Fruit fly (Drosophila melanogaster): Measurements from ENCODE around the gene CG3939.

The CG3939 gene

DNA sequence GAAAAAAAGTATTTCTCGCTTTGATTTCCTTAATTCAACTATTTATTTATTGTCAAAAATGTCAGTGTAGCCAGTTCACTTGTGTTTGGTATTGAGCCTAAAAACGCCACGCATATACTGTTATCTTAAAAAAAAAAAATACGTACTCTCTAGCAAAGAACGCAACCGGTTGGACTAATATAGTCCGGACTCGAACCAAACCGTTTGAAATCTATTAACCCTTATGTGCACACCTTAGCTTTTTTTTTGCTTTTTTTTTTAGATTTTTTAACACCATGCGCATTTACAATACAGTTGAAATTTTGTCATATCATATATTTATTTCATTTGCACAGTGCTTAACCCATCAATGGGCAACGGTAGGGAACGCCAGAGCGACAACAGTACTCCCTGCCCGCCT is 1.7 kb upstream of the CG3939 start, which contains the start of gene CG18508 (continued):
- no peak for TF ChIP-seq ss (GFP tag; optimal IDR thresholded peaks at IDR 0.05)
- TF ChIP-seq Gug (GFP tag; IDR thresholded peaks at IDR 0.05) = no peak
- no peak for TF ChIP-seq CG3032 (tag; optimal IDR thresholded peaks at IDR 0.05)
- no peak for TF ChIP-seq CG1621 (tag; optimal IDR thresholded peaks at IDR 0.05)
- TF ChIP-seq eg (GFP tag; IDR thresholded peaks at IDR 0.05) = peak; percentile 42; the same call in 1 of the 3 replicates
- TF ChIP-seq Lpt (GFP tag; optimal IDR thresholded peaks at IDR 0.05) = peak; percentile 3
- TF ChIP-seq CG34406 (GFP tag; optimal IDR thresholded peaks at IDR 0.05) = no peak
- no peak for TF ChIP-seq dac (GFP tag; optimal IDR thresholded peaks at IDR 0.05)
- TF ChIP-seq lz (GFP tag; optimal IDR thresholded peaks at IDR 0.05) = no peak
- no peak for TF ChIP-seq CG11902 (GFP tag; optimal IDR thresholded peaks at IDR 0.05)
- peak; percentile 19 for TF ChIP-seq fkh (GFP tag; optimal IDR thresholded peaks at IDR 0.05)
- peak; percentile 48 for TF ChIP-seq Sox14 (GFP tag; optimal IDR thresholded peaks at IDR 0.05)
- TF ChIP-seq Ets96B (tag; optimal IDR thresholded peaks at IDR 0.05) = no peak
- TF ChIP-seq dsx (GFP tag; optimal IDR thresholded peaks at IDR 0.05; ENCODE audit: poor library complexity, severe bottlenecking) = no peak
- TF ChIP-seq CG3919 (GFP tag; optimal IDR thresholded peaks at IDR 0.05) = peak; percentile 38
- peak; percentile 21 for TF ChIP-seq Smox (GFP tag; optimal IDR thresholded peaks at IDR 0.05)
- TF ChIP-seq Eip75B (GFP tag; optimal IDR thresholded peaks at IDR 0.05) = no peak
- peak; percentile 3 for TF ChIP-seq achi (GFP tag; optimal IDR thresholded peaks at IDR 0.05)
- no peak for TF ChIP-seq Eip78C (GFP tag)
- TF ChIP-seq CG6792 (GFP tag; optimal IDR thresholded peaks at IDR 0.05) = no peak
- TF ChIP-seq topi (GFP tag; optimal IDR thresholded peaks at IDR 0.05) = no peak
- TF ChIP-seq svp (GFP tag) = peak; percentile 64

DNA sequence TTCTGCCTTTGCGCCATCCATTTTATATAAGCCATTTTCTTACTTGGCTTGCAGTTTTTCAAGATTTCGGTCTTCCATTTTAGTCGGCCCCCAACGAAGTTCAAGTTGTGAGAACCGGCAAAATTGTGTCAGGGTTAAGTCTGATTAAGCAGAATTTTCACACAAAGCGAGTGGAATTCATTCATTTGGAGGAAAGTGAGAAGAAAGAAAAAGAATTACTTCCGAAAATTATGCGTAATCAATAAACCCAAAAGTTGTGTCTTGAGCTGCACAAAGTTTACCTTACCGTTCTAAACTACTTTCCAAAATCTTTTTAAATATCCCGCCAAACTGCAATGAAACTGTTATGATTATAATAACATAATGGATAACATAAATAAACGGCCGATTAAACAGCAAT is 444 bp upstream of the CG3939 start, which contains the start of gene Fcp3C:
Gene Fcp3C, minus strand, starts transcription at position 101 of the 400 bp plus-strand sequence.
- TF ChIP-seq eg (GFP tag; IDR thresholded peaks at IDR 0.05) (no peak), svp (GFP tag) (peak; percentile 3), CG6792 (GFP tag; optimal IDR thresholded peaks at IDR 0.05) (no peak), CG8319 (GFP tag; optimal IDR thresholded peaks at IDR 0.05) (no peak)

DNA sequence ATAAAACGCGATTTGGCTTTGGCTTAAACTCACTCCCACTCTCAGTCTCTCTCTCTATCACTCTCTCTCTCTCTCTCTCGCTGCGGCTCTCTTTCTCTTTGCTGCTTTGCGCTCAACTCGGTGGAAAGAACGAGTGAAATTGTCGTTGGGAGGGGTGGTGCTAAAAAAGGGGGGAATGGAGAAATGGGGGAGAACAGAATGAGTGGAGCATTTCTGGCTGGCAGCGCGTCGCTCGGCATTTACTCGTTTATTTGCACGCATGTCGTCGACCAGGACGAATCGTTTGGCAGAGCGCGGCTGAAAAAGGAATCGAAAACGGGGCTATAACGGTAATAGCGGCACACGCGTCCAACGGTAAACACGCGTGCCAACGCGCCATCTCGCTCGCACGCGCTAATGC is 1.4 kb downstream of the CG3939 start, which contains the start of gene dnc:
Gene dnc, plus strand, starts transcription at position 248 of the 400 bp plus-strand sequence.
- TF ChIP-seq esn (GFP tag; optimal IDR thresholded peaks at IDR 0.05) (no peak), Smox (GFP tag; optimal IDR thresholded peaks at IDR 0.05) (no peak), OdsH (GFP tag; optimal IDR thresholded peaks at IDR 0.05) (no peak), CG6808 (GFP tag; optimal IDR thresholded peaks at IDR 0.05) (no peak), Ets21C (GFP tag; optimal IDR thresholded peaks at IDR 0.05) (no peak), CG11902 (GFP tag; optimal IDR thresholded peaks at IDR 0.05) (no peak), CG32006 (GFP tag; optimal IDR thresholded peaks at IDR 0.05) (no peak), dsx (GFP tag; optimal IDR thresholded peaks at IDR 0.05; ENCODE audit: poor library complexity, severe bottlenecking) (no peak), Hr39 (GFP tag; optimal IDR thresholded peaks at IDR 0.05) (no peak), Sox102F (GFP tag; optimal IDR thresholded peaks at IDR 0.05) (no peak), topi (GFP tag; optimal IDR thresholded peaks at IDR 0.05) (no peak), CG6163 (GFP tag; IDR thresholded peaks at IDR 0.05) (0 out of 3 replicates have a peak, but pooled peaks have one; percentile 40), ss (GFP tag; optimal IDR thresholded peaks at IDR 0.05) (peak; percentile 13 to 45), fd85E (GFP tag; optimal IDR thresholded peaks at IDR 0.05) (no peak), CG8632 (GFP tag; optimal IDR thresholded peaks at IDR 0.05) (no peak), CG6854 (GFP tag; optimal IDR thresholded peaks at IDR 0.05) (peak; percentile 50), CG31627 (GFP tag; optimal IDR thresholded peaks at IDR 0.05) (no peak), CG10631 (GFP tag; optimal IDR thresholded peaks at IDR 0.05) (no peak), vri (GFP tag; optimal IDR thresholded peaks at IDR 0.05) (no peak), CG9139 (GFP tag; optimal IDR thresholded peaks at IDR 0.05) (peak; percentile 15), dac (GFP tag; optimal IDR thresholded peaks at IDR 0.05) (no peak), CG6276 (GFP tag; optimal IDR thresholded peaks at IDR 0.05) (peak; percentile 8), Blimp-1 (GFP tag; optimal IDR thresholded peaks at IDR 0.05) (no peak), acj6 (GFP tag; optimal IDR thresholded peaks at IDR 0.05) (no peak), CG7368 (GFP tag; optimal IDR thresholded peaks at IDR 0.05) (no peak), Eip93F (GFP tag; optimal IDR thresholded peaks at IDR 0.05) (no peak), CG4318 (GFP tag; optimal IDR thresholded peaks at IDR 0.05) (no peak), net (GFP tag; optimal IDR thresholded peaks at IDR 0.05) (peak; percentile 26), Sox15 (GFP tag; optimal IDR thresholded peaks at IDR 0.05) (no peak), CG11762 (GFP tag; optimal IDR thresholded peaks at IDR 0.05; ENCODE audit: insufficient read depth) (no peak), fkh (GFP tag; optimal IDR thresholded peaks at IDR 0.05) (peak; percentile 8), svp (GFP tag) (no peak), Ets96B (tag; optimal IDR thresholded peaks at IDR 0.05) (no peak), CG10669 (GFP tag; optimal IDR thresholded peaks at IDR 0.05) (no peak)

All from whole organism, prepupa.